Worm (Caenorhabditis elegans) whole organism, L1 larva: ENCODE measurements around the gene C07A12.18.

Source experiments
- ceh-8 ChIP-seq: fragments of 200-800 bp; sonication (Bioruptor generic); optimal IDR thresholded peaks from 2 replicates; lab custom pipeline; 2018; ENCODE audit warnings: mild to moderate bottlenecking, missing genetic modification characterization, moderate library complexity, missing compliant biosample characterization
- ceh-82 ChIP-seq, 3 experiments: fragments of 150-350 bp in 1 of 3; sonication (generic microtip) in 2 of 3; optimal IDR thresholded peaks; 2 replicates each; lab custom pipeline; 2014 to 2017; ENCODE audit warnings: missing biosample characterization in 3 of 3, missing genetic modification characterization in 3 of 3
- ceh-88 ChIP-seq: fragments of 200-800 bp; sonication (Bioruptor generic); IDR thresholded peaks from 2 replicates; pipeline ENCODE4 v1.3.6; 2022; ENCODE audit warnings: missing genetic modification characterization, missing compliant biosample characterization
- ceh-90 ChIP-seq: sonication (generic microtip); optimal IDR thresholded peaks from 2 replicates; lab custom pipeline; 2016; ENCODE audit warnings: missing genetic modification characterization, missing compliant biosample characterization
- dsc-1 ChIP-seq: sonication (generic microtip); optimal IDR thresholded peaks from 2 replicates; lab custom pipeline; 2016; ENCODE audit warnings: mild to moderate bottlenecking, missing genetic modification characterization, missing compliant biosample characterization
- efl-1 ChIP-seq, 4 experiments: fragments of 150-350 bp; optimal IDR thresholded peaks in 3 of 4; peaks in 1 of 4; 1 replicate in 1 of 4; 2 replicates in 3 of 4; lab custom pipeline; 2014; ENCODE audit warnings: missing biosample characterization in 2 of 4, missing genetic modification characterization in 2 of 4, missing genetic modification reagents in 2 of 4
- elt-3 ChIP-seq, 6 experiments: fragments of 150-350 bp in 1 of 6; sonication (generic microtip); optimal IDR thresholded peaks; 2 replicates each; lab custom pipeline; 2017 to 2018; ENCODE audit warnings: missing biosample characterization in 6 of 6, missing genetic modification characterization in 6 of 6, inconsistent platforms in 1 of 6
- fkh-10 ChIP-seq: sonication (generic microtip); optimal IDR thresholded peaks from 2 replicates; lab custom pipeline; 2017; ENCODE audit warnings: missing biosample characterization, missing genetic modification reagents, missing genetic modification characterization
- fkh-4 ChIP-seq: sonication (generic microtip); optimal IDR thresholded peaks from 2 replicates; lab custom pipeline; 2016; ENCODE audit warnings: missing compliant biosample characterization, missing genetic modification characterization, borderline replicate concordance
- fkh-8 ChIP-seq: sonication (generic microtip); optimal IDR thresholded peaks from 2 replicates; lab custom pipeline; 2016; ENCODE audit warnings: mild to moderate bottlenecking, missing genetic modification characterization, missing compliant biosample characterization
- fos-1 ChIP-seq: fragments of 150-350 bp; optimal IDR thresholded peaks from 2 replicates; lab custom pipeline; 2014; ENCODE audit warnings: missing biosample characterization, missing genetic modification characterization
- isw-1 ChIP-seq: fragments of 200-800 bp; sonication (Bioruptor generic); IDR thresholded peaks from 2 replicates; pipeline ENCODE4 v1.3.6; 2022; ENCODE audit warnings: missing genetic modification characterization, missing compliant biosample characterization
- lin-14 ChIP-seq: fragments of 200-800 bp; sonication (Bioruptor generic); optimal IDR thresholded peaks from 2 replicates; lab custom pipeline; 2018; ENCODE audit warnings: mild to moderate bottlenecking, missing genetic modification characterization, moderate library complexity, missing compliant biosample characterization
- lin-15B ChIP-seq: fragments of 150-350 bp; sonication (generic microtip); optimal IDR thresholded peaks from 3 replicates; lab custom pipeline; 2014; ENCODE audit warnings: missing biosample characterization, missing genetic modification characterization
- lin-35 ChIP-seq, 2 experiments: fragments of 150-350 bp; optimal IDR thresholded peaks; 2 replicates each; lab custom pipeline; 2014; ENCODE audit warnings: missing biosample characterization in 2 of 2, missing genetic modification characterization in 2 of 2, missing genetic modification reagents in 2 of 2
- lsy-2 ChIP-seq, 2 experiments: fragments of 150-350 bp; optimal IDR thresholded peaks; 2 replicates each; lab custom pipeline; 2014; ENCODE audit warnings: missing biosample characterization in 2 of 2, missing genetic modification characterization in 2 of 2
- mab-9 ChIP-seq: fragments of 200-800 bp; sonication (Bioruptor generic); IDR thresholded peaks from 2 replicates; pipeline ENCODE4 v1.3.6; 2022; ENCODE audit warnings: missing genetic modification reagents, missing genetic modification characterization, missing compliant biosample characterization
- mef-2 ChIP-seq: fragments of 150-350 bp; optimal IDR thresholded peaks from 2 replicates; lab custom pipeline; 2014; ENCODE audit warnings: missing biosample characterization, missing genetic modification characterization
- nhr-28 ChIP-seq: fragments of 150-350 bp; optimal IDR thresholded peaks from 2 replicates; lab custom pipeline; 2014; ENCODE audit warnings: missing biosample characterization, missing genetic modification characterization
- nhr-71 ChIP-seq: sonication (generic microtip); optimal IDR thresholded peaks from 2 replicates; lab custom pipeline; 2016; ENCODE audit warnings: mild to moderate bottlenecking, missing genetic modification characterization, moderate library complexity, missing compliant biosample characterization
- nhr-76 ChIP-seq: sonication (generic microtip); optimal IDR thresholded peaks from 2 replicates; lab custom pipeline; 2017; ENCODE audit warnings: missing biosample characterization, missing genetic modification characterization
- nhr-77 ChIP-seq: fragments of 150-350 bp; optimal IDR thresholded peaks from 2 replicates; lab custom pipeline; 2014; ENCODE audit warnings: missing biosample characterization, missing genetic modification characterization
- nhr-90 ChIP-seq: sonication (generic microtip); optimal IDR thresholded peaks from 2 replicates; lab custom pipeline; 2016; ENCODE audit warnings: mild to moderate bottlenecking, missing genetic modification characterization, missing compliant biosample characterization; ENCODE audit not compliant: poor library complexity
- pax-3 ChIP-seq: fragments of 200-800 bp; sonication (Bioruptor generic); optimal IDR thresholded peaks from 2 replicates; lab custom pipeline; 2018; ENCODE audit warnings: mild to moderate bottlenecking, missing genetic modification characterization, moderate library complexity, missing compliant biosample characterization
- snpc-4 ChIP-seq: fragments of 150-350 bp; optimal IDR thresholded peaks from 2 replicates; lab custom pipeline; 2014; ENCODE audit warnings: missing biosample characterization, missing genetic modification characterization
- snu-23 ChIP-seq: sonication (generic microtip); optimal IDR thresholded peaks from 2 replicates; lab custom pipeline; 2016; ENCODE audit warnings: missing genetic modification characterization, missing compliant biosample characterization
- sup-37 ChIP-seq: fragments of 200-800 bp; sonication (Bioruptor generic); optimal IDR thresholded peaks from 2 replicates; lab custom pipeline; 2018; ENCODE audit warnings: mild to moderate bottlenecking, missing genetic modification characterization, missing compliant biosample characterization
- unc-130 ChIP-seq: fragments of 150-350 bp; optimal IDR thresholded peaks from 2 replicates; lab custom pipeline; 2017; ENCODE audit warnings: missing biosample characterization, missing genetic modification characterization, inconsistent platforms
- unc-30 ChIP-seq: sonication (generic microtip); optimal IDR thresholded peaks from 2 replicates; lab custom pipeline; 2017; ENCODE audit warnings: missing biosample characterization, missing genetic modification characterization
- unc-98 ChIP-seq: fragments of 200-800 bp; sonication (Bioruptor generic); IDR thresholded peaks from 2 replicates; pipeline ENCODE4 v1.3.6; 2022; ENCODE audit warnings: missing genetic modification characterization, missing compliant biosample characterization
- xbp-1 ChIP-seq: sonication (generic microtip); optimal IDR thresholded peaks from 2 replicates; lab custom pipeline; 2016; ENCODE audit warnings: missing genetic modification characterization, missing compliant biosample characterization
- zag-1 ChIP-seq: fragments of 150-350 bp; optimal IDR thresholded peaks from 2 replicates; lab custom pipeline; 2014; ENCODE audit warnings: missing biosample characterization, missing genetic modification characterization
- ztf-4 ChIP-seq: fragments of 150-350 bp; optimal IDR thresholded peaks from 2 replicates; lab custom pipeline; 2014; ENCODE audit warnings: missing biosample characterization, missing genetic modification characterization

Gene C07A12.18

DNA sequence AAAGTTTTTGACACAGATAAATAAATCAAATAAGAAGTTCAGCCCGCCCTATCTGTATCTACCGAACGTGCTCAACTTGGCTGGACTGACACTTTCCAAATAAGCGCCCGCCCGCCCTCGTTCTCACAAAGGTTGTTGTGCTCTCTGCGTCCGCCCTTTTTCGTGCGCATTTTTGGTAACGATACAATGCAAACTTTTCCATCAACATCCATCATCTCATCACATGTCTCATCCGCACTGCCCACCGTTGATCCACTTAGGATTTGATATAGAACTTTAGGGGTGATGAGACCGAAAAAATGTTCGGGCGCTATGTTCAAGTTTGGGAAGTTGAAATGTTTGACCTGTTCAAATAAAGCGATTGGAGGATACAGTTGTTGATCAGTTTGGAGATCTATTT lies 35.9 kb upstream of the C07A12.18 start, which contains the start of gene C05E11.7:
C05E11.7 (minus strand) TSS at position 101 of the 400 bp plus-strand sequence.
- TF ChIP-seq dsc-1 (tag; lab: Kevin White, UChicago) (no peak), fkh-8 (tag; lab: Kevin White, UChicago) (no peak), isw-1 (no peak), ceh-88 (no peak)

DNA sequence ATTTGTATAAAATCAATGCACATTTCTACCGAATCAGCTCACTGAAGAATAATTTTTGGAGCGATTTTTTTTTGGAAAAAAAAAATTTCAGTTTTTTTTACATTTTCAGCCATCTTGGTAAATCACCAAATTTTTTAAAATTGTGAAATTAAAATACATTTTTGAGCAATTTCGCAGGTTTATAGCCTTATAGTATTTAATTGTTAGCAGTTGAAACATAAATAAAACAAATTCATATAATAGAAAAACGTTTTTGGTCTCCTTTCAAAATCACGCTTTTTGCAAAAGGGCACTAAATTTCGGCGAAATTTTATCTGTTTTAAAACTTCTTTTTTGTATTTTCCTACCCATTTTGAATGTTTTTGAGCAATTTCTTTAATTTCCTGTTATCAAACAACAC lies 28.9 kb upstream of the C07A12.18 start:
- no peak for TF ChIP-seq lin-35 (GFP tag; optimal IDR thresholded peaks at IDR 0.05; lab: Kevin White, UChicago)
- no peak for TF ChIP-seq fkh-10 (GFP tag; lab: Kevin White, UChicago)
- TF ChIP-seq nhr-76, result no peak
- no peak for TF ChIP-seq ceh-8
- no peak for TF ChIP-seq nhr-28 (tag; lab: Kevin White, UChicago)
- no peak for TF ChIP-seq snpc-4
- TF ChIP-seq lsy-2 (tag; optimal IDR thresholded peaks at IDR 0.05; lab: Kevin White, UChicago), result no peak
- TF ChIP-seq xbp-1 (tag; lab: Kevin White, UChicago), result no peak
- TF ChIP-seq unc-98 (GFP tag; lab: Robert Waterston, UW), result no peak
- no peak for TF ChIP-seq elt-3 (tag; optimal IDR thresholded peaks at IDR 0.05; lab: Kevin White, UChicago)
- no peak for TF ChIP-seq fkh-8 (tag; lab: Kevin White, UChicago)

DNA sequence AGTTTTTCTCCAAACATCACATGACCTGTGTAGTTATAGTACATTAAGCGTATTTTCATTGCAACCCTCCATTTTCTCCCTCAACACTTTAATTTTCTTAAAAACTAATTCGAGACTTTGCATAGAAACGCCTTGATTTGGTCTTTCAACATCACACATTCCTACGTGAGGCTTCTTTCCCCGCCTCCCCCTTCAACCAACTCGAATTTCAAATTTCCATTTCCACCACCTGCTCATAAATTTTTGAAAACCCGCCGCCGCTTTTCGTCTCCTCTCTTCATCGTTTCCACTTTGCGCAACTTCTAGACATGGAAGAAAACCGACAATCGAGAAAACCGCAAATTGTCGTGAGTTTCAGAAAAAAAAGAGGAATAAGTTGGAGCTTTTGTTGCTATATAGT lies 28.2 kb upstream of the C07A12.18 start, which contains the start of gene C05E11.3:
C05E11.3 (plus strand) TSS at position 301 of the 400 bp plus-strand sequence.
- TF ChIP-seq lin-15B (tag; lab: Kevin White, UChicago), result no peak
- no peak for TF ChIP-seq efl-1 (optimal IDR thresholded peaks at IDR 0.05; lab: Kevin White, UChicago)
- TF ChIP-seq efl-1 (GFP tag; optimal IDR thresholded peaks at IDR 0.05 in 1 of 2; lab: Kevin White, UChicago), result peak in 1 of 2 experiments; percentile 36
- no peak for TF ChIP-seq fos-1 (tag; lab: Kevin White, UChicago)

DNA sequence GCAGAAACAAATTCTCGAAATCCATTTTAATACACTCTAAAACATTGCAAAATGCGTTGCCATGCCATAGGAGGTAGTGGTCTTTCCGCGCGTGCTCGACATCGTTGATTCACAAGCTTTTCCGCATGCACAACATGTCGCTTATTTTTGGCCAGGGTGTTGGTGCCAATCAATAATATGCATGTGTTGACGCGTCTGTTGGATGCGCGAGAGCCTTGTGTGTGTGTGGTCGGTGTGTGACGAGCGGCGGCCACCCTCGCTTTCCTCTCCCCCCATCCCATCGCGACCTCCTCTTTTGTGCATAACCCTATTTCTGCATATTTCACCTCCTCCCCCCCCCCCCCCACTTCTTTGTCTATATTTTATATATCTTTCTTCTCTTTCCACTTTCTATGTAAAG lies 26.6 kb upstream of the C07A12.18 start:
- TF ChIP-seq unc-130 (no peak), fkh-4 (tag; lab: Kevin White, UChicago) (no peak), lin-14 (GFP tag; lab: Kevin White, UChicago) (peak; percentile 70), fkh-10 (GFP tag; lab: Kevin White, UChicago) (peak; percentile 7), mab-9 (GFP tag; lab: Robert Waterston, UW) (no peak), mef-2 (tag; lab: Kevin White, UChicago) (no peak), ceh-82 (tag; optimal IDR thresholded peaks at IDR 0.05; lab: Kevin White, UChicago) (peak in 1 of 3 experiments; percentile 5), fkh-8 (tag; lab: Kevin White, UChicago) (peak; percentile 52)

DNA sequence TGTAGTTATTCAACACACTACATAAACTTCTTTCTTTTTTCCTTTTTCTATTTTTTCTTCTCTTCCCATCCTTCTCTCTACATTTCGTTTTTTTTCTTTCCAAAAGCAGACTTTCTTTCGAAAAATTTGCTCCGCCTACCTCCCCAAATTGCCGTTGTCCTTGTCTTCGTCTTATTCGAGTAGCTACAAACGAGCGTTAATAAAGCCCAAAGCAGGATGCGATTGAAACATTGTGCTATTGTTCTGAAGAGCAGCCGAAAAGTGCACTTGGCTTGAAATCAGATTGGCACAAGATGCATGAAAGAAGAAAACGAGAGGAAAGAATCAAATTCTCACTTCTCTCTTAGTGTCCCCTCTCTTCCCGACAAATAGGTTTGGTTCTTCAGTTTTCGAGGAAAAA lies 25.2 kb upstream of the C07A12.18 start:
- TF ChIP-seq pax-3 (tag; lab: Kevin White, UChicago) (no peak), ztf-4 (tag; lab: Kevin White, UChicago) (no peak), nhr-90 (tag; lab: Kevin White, UChicago) (no peak), zag-1 (no peak), ceh-90 (tag; lab: Kevin White, UChicago) (no peak), fkh-10 (GFP tag; lab: Kevin White, UChicago) (peak; percentile 70), ceh-8 (no peak), nhr-77 (tag; lab: Kevin White, UChicago) (no peak), unc-30 (tag; lab: Kevin White, UChicago) (no peak), ceh-88 (no peak), efl-1 (optimal IDR thresholded peaks at IDR 0.05; lab: Kevin White, UChicago) (no peak), efl-1 (GFP tag; optimal IDR thresholded peaks at IDR 0.05 in 1 of 2; lab: Kevin White, UChicago) (no peak), sup-37 (GFP tag; lab: Kevin White, UChicago) (no peak), snu-23 (no peak), lin-14 (GFP tag; lab: Kevin White, UChicago) (peak; percentile 45), nhr-71 (tag; lab: Kevin White, UChicago) (no peak)
